Worm (Caenorhabditis elegans) whole organism, young adult: ENCODE data around the gene C49G7.7.

Experiments
- B0035.1 ChIP-seq: sonication (generic microtip); optimal IDR thresholded peaks from 2 replicates; lab custom pipeline; 2016; ENCODE audit warnings: missing genetic modification characterization, mild to moderate bottlenecking, missing compliant biosample characterization, missing genotype, missing genetic modification reagents
- B0336.3 ChIP-seq: fragments of 200-800 bp; sonication (Bioruptor generic); IDR thresholded peaks from 2 replicates; pipeline ENCODE4 v1.3.6; 2022; ENCODE audit warnings: missing genetic modification characterization, missing compliant biosample characterization
- C17E4.6 ChIP-seq: fragments of 200-800 bp; sonication (Bioruptor generic); IDR thresholded peaks from 2 replicates; pipeline ENCODE4 v1.3.6; 2022; ENCODE audit warnings: missing genetic modification reagents, missing genetic modification characterization, missing compliant biosample characterization
- D2030.7 ChIP-seq: fragments of 200-800 bp; sonication (Bioruptor generic); IDR thresholded peaks from 2 replicates; pipeline ENCODE4 v1.3.6; 2022; ENCODE audit warnings: missing genetic modification reagents, missing genetic modification characterization, missing compliant biosample characterization
- F37B4.10 ChIP-seq: fragments of 200-800 bp; sonication (Bioruptor generic); IDR thresholded peaks from 2 replicates; pipeline ENCODE4 v1.3.6; 2022; ENCODE audit warnings: missing genetic modification characterization, missing compliant biosample characterization
- F39B2.1 ChIP-seq: fragments of 200-800 bp; sonication (Bioruptor generic); IDR thresholded peaks from 2 replicates; pipeline ENCODE4 v1.3.6; 2022; ENCODE audit warnings: missing genetic modification reagents, missing genetic modification characterization, missing compliant biosample characterization
- F57A8.1 ChIP-seq: fragments of 200-800 bp; sonication (Bioruptor generic); optimal IDR thresholded peaks from 2 replicates; lab custom pipeline; 2018; ENCODE audit warnings: mild to moderate bottlenecking, missing genetic modification characterization, moderate library complexity, missing compliant biosample characterization
- K11D2.4 ChIP-seq: fragments of 200-800 bp; sonication (Bioruptor generic); IDR thresholded peaks from 2 replicates; pipeline ENCODE4 v1.3.6; 2022; ENCODE audit warnings: missing genetic modification reagents, missing genetic modification characterization, missing compliant biosample characterization
- K12H6.12 ChIP-seq: fragments of 200-800 bp; sonication (Bioruptor generic); optimal IDR thresholded peaks from 2 replicates; lab custom pipeline; 2018; ENCODE audit warnings: mild to moderate bottlenecking, missing genetic modification characterization, missing compliant biosample characterization
- T26A5.8 ChIP-seq: sonication (generic microtip); optimal IDR thresholded peaks from 2 replicates; lab custom pipeline; 2016; ENCODE audit warnings: missing genetic modification characterization, missing compliant biosample characterization
- Y53F4B.3 ChIP-seq: fragments of 200-800 bp; sonication (Bioruptor generic); IDR thresholded peaks from 2 replicates; pipeline ENCODE4 v1.3.6; 2022; ENCODE audit warnings: missing genetic modification reagents, missing genetic modification characterization, missing compliant biosample characterization
- Y53G8AR.9 ChIP-seq: fragments of 200-800 bp; sonication (Bioruptor generic); conservative IDR thresholded peaks from 2 replicates; pipeline ENCODE4 v1.3.6; 2022; ENCODE audit warnings: missing genetic modification reagents, missing genetic modification characterization, missing compliant biosample characterization
- Y79H2A.3 ChIP-seq: fragments of 200-800 bp; sonication (Bioruptor generic); conservative IDR thresholded peaks from 2 replicates; pipeline ENCODE4 v1.3.6; 2022; ENCODE audit warnings: missing genetic modification reagents, missing genetic modification characterization, missing compliant biosample characterization
- ZK185.1 ChIP-seq: sonication (generic microtip); optimal IDR thresholded peaks from 2 replicates; lab custom pipeline; 2016; ENCODE audit warnings: mild to moderate bottlenecking, missing genetic modification characterization, missing compliant biosample characterization; ENCODE audit not compliant: poor library complexity, severe bottlenecking
- ama-1 ChIP-seq, 3 experiments: fragments of 150-350 bp in 1 of 3; sonication (generic microtip) in 2 of 3; optimal IDR thresholded peaks; 2 replicates each; lab custom pipeline; 2014 to 2018; ENCODE audit warnings: missing biosample characterization in 2 of 3, missing genetic modification characterization in 2 of 3, missing genetic modification reagents in 2 of 3
- attf-3 ChIP-seq: fragments of 200-800 bp; sonication (Bioruptor generic); conservative IDR thresholded peaks from 2 replicates; pipeline ENCODE4 v1.3.6; 2022; ENCODE audit warnings: missing genetic modification reagents, missing genetic modification characterization, missing compliant biosample characterization
- attf-5 ChIP-seq: fragments of 200-800 bp; sonication (Bioruptor generic); optimal IDR thresholded peaks from 2 replicates; lab custom pipeline; 2018; ENCODE audit warnings: mild to moderate bottlenecking, missing genetic modification characterization, missing compliant biosample characterization
- attf-6 ChIP-seq: fragments of 200-800 bp; sonication (Bioruptor generic); IDR thresholded peaks from 2 replicates; pipeline ENCODE4 v1.3.6; 2022; ENCODE audit warnings: missing genetic modification reagents, missing genetic modification characterization, missing compliant biosample characterization
- cebp-1 ChIP-seq, 2 experiments: fragments of 200-800 bp in 1 of 2; sonication (Bioruptor generic) in 1 of 2; sonication (generic microtip) in 1 of 2; IDR thresholded peaks in 1 of 2; optimal IDR thresholded peaks in 1 of 2; 2 replicates each; pipeline versions ENCODE4 v1.3.6 to Lab custom; 2017 to 2022; ENCODE audit warnings: missing compliant biosample characterization in 2 of 2, missing genetic modification characterization in 2 of 2, mild to moderate bottlenecking in 1 of 2, missing genetic modification reagents in 1 of 2, moderate library complexity in 1 of 2
- chd-7 ChIP-seq: sonication (generic microtip); optimal IDR thresholded peaks from 2 replicates; lab custom pipeline; 2016; ENCODE audit warnings: mild to moderate bottlenecking, missing genetic modification characterization, moderate library complexity, missing compliant biosample characterization
- dpl-1 ChIP-seq: fragments of 150-350 bp; optimal IDR thresholded peaks from 2 replicates; lab custom pipeline; 2014; ENCODE audit warnings: missing biosample characterization, missing genetic modification reagents, missing genetic modification characterization
- gei-17 ChIP-seq: fragments of 200-800 bp; sonication (Bioruptor generic); optimal IDR thresholded peaks from 2 replicates; lab custom pipeline; 2018; ENCODE audit warnings: mild to moderate bottlenecking, missing genetic modification characterization, missing compliant biosample characterization
- hmg-20 ChIP-seq: fragments of 200-800 bp; sonication (Bioruptor generic); IDR thresholded peaks from 2 replicates; pipeline ENCODE4 v1.3.6; 2022; ENCODE audit warnings: missing genetic modification reagents, missing genetic modification characterization, missing compliant biosample characterization
- lag-1 ChIP-seq: fragments of 200-800 bp; sonication (Bioruptor generic); IDR thresholded peaks from 2 replicates; pipeline ENCODE4 v1.3.6; 2022; ENCODE audit warnings: missing genetic modification reagents, missing genetic modification characterization, missing compliant biosample characterization
- let-526 ChIP-seq: fragments of 200-800 bp; sonication (Bioruptor generic); IDR thresholded peaks from 2 replicates; pipeline ENCODE4 v1.3.6; 2022; ENCODE audit warnings: missing genetic modification reagents, missing genetic modification characterization, missing compliant biosample characterization
- lin-40 ChIP-seq: sonication (generic microtip); optimal IDR thresholded peaks from 2 replicates; lab custom pipeline; 2016; ENCODE audit warnings: missing genetic modification characterization, mild to moderate bottlenecking, missing compliant biosample characterization, missing genotype, missing genetic modification reagents
- lin-54 ChIP-seq: fragments of 200-800 bp; sonication (Bioruptor generic); optimal IDR thresholded peaks from 2 replicates; lab custom pipeline; 2018; ENCODE audit warnings: mild to moderate bottlenecking, missing genetic modification characterization, missing compliant biosample characterization
- madf-10 ChIP-seq: sonication (generic microtip); optimal IDR thresholded peaks from 2 replicates; lab custom pipeline; 2016; ENCODE audit warnings: mild to moderate bottlenecking, missing genetic modification characterization, missing compliant biosample characterization
- madf-3 ChIP-seq: fragments of 200-800 bp; sonication (Bioruptor generic); IDR thresholded peaks from 2 replicates; pipeline ENCODE4 v1.3.6; 2022; ENCODE audit warnings: missing genetic modification reagents, missing genetic modification characterization, missing compliant biosample characterization
- mes-4 ChIP-seq: sonication (generic microtip); optimal IDR thresholded peaks from 2 replicates; lab custom pipeline; 2016; ENCODE audit warnings: missing genotype, missing genetic modification characterization, missing compliant biosample characterization
- nhr-90 ChIP-seq: sonication (generic microtip); optimal IDR thresholded peaks from 2 replicates; lab custom pipeline; 2016; ENCODE audit warnings: missing genotype, mild to moderate bottlenecking, missing genetic modification characterization, missing compliant biosample characterization
- pha-4 ChIP-seq: fragments of 150-350 bp; sonication (generic microtip); optimal IDR thresholded peaks from 2 replicates; lab custom pipeline; 2014; ENCODE audit warnings: missing biosample characterization, missing genetic modification reagents, missing genetic modification characterization
- rcor-1 ChIP-seq: fragments of 200-800 bp; sonication (Bioruptor generic); IDR thresholded peaks from 2 replicates; pipeline ENCODE4 v1.3.6; 2022; ENCODE audit warnings: missing genetic modification reagents, missing genetic modification characterization, missing compliant biosample characterization
- rpc-1 ChIP-seq, 2 experiments: fragments of 150-350 bp in 1 of 2; sonication (generic microtip) in 1 of 2; optimal IDR thresholded peaks; 2 replicates each; lab custom pipeline; 2014 to 2018; ENCODE audit warnings: missing biosample characterization in 1 of 2, missing genetic modification characterization in 1 of 2, missing genetic modification reagents in 1 of 2, missing genotype in 1 of 2
- snpc-3.4 ChIP-seq: sonication (generic microtip); optimal IDR thresholded peaks from 2 replicates; lab custom pipeline; 2017; ENCODE audit warnings: missing genetic modification characterization, mild to moderate bottlenecking, missing compliant biosample characterization, antibody characterized with exemption, moderate library complexity, missing genotype, missing genetic modification reagents
- somi-1 ChIP-seq: fragments of 200-800 bp; sonication (Bioruptor generic); optimal IDR thresholded peaks from 2 replicates; lab custom pipeline; 2018; ENCODE audit warnings: mild to moderate bottlenecking, missing genetic modification characterization, missing compliant biosample characterization
- unc-62 ChIP-seq: fragments of 150-350 bp; optimal IDR thresholded peaks from 2 replicates; lab custom pipeline; 2014; ENCODE audit warnings: missing biosample characterization, missing genetic modification reagents, missing genetic modification characterization
- ztf-18 ChIP-seq: sonication (generic microtip); optimal IDR thresholded peaks from 2 replicates; lab custom pipeline; 2016; ENCODE audit warnings: missing genotype, mild to moderate bottlenecking, missing genetic modification characterization, missing compliant biosample characterization
- ztf-22 ChIP-seq: fragments of 200-800 bp; sonication (Bioruptor generic); optimal IDR thresholded peaks from 2 replicates; lab custom pipeline; 2018; ENCODE audit warnings: mild to moderate bottlenecking, missing genetic modification characterization, moderate library complexity, missing compliant biosample characterization
- ztf-6 ChIP-seq: fragments of 200-800 bp; sonication (Bioruptor generic); IDR thresholded peaks from 2 replicates; pipeline ENCODE4 v1.3.6; 2022; ENCODE audit warnings: missing genetic modification reagents, missing genetic modification characterization, missing compliant biosample characterization

Gene C49G7.7

ce11 chrV:4034303-4034702, at the start of gene C49G7.7:
TSS of gene C49G7.7 (plus strand) at chrV:4034476.
- TF ChIP-seq D2030.7 (no peak), cebp-1 (GFP tag; IDR thresholded peaks at IDR 0.05; lab: Robert Waterston, UW) (peak; percentile 19; the same call in 1 of the 2 replicates), cebp-1 (tag; optimal IDR thresholded peaks at IDR 0.05; lab: Kevin White, UChicago) (peak; percentile 87), rcor-1 (GFP tag; lab: Robert Waterston, UW) (no peak)

ce11 chrV:3985104-3985503, 49.2 kb upstream of the C49G7.7 start:
- no peak for TF ChIP-seq somi-1
- no peak for TF ChIP-seq B0035.1 (tag; lab: Kevin White, UChicago)
- TF ChIP-seq T26A5.8 (tag; lab: Kevin White, UChicago) = no peak
- no peak for TF ChIP-seq dpl-1
- TF ChIP-seq pha-4 = no peak
- no peak for TF ChIP-seq C17E4.6 (GFP tag; lab: Robert Waterston, UW)
- no peak for TF ChIP-seq mes-4 (tag; lab: Kevin White, UChicago)
- no peak for TF ChIP-seq unc-62 (GFP tag; lab: Kevin White, UChicago)
- TF ChIP-seq lin-54 (GFP tag; lab: Kevin White, UChicago) = no peak
- no peak for TF ChIP-seq lin-40 (tag; lab: Kevin White, UChicago)
- no peak for TF ChIP-seq Y53G8AR.9 (GFP tag; lab: Robert Waterston, UW)
- TF ChIP-seq F37B4.10 (GFP tag; lab: Robert Waterston, UW) = no peak
- no peak for TF ChIP-seq madf-3 (GFP tag; lab: Robert Waterston, UW)
- TF ChIP-seq B0336.3 = no peak
- TF ChIP-seq cebp-1 (GFP tag; IDR thresholded peaks at IDR 0.05; lab: Robert Waterston, UW) = no peak
- TF ChIP-seq cebp-1 (tag; optimal IDR thresholded peaks at IDR 0.05; lab: Kevin White, UChicago) = no peak
- TF ChIP-seq Y53F4B.3 (GFP tag; lab: Robert Waterston, UW) = no peak
- TF ChIP-seq attf-3 (GFP tag; lab: Robert Waterston, UW) = no peak
- TF ChIP-seq nhr-90 (tag; lab: Kevin White, UChicago) = no peak
- no peak for TF ChIP-seq ztf-22 (GFP tag; lab: Kevin White, UChicago)
- no peak for TF ChIP-seq ZK185.1 (tag; lab: Kevin White, UChicago)

- TF ChIP-seq attf-6 (GFP tag; lab: Robert Waterston, UW) (no peak), ama-1 (optimal IDR thresholded peaks at IDR 0.05; lab: Kevin White, UChicago) (peak; percentile 39), ama-1 (GFP tag; optimal IDR thresholded peaks at IDR 0.05; lab: Kevin White, UChicago) (no peak)
Measured at ce11 chrV:3987616-3988015, 46.7 kb upstream of the C49G7.7 start, which contains the start of gene nlp-28. TSS of gene nlp-28 (plus strand) at chrV:3987900.

DNA sequence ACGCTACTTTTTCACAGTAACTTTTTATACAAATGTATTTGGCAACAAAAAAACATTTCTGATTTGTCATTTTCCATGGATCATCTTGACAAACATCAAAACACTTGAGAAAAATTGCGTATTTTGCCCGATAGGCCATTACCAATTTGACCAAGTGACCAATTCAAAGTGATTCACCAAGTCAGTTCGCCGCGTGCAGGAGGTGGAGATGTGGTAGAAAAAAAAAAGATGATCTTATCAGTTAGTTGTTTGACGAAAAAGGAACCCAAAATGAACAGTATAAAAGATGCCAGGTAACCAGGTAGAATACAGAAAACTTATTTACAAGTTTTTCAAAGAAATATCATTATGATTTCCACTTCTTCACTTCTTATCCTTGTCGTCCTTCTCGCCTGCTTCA, 45.2 kb upstream of the C49G7.7 start, which contains the start of gene nlp-27:
TSS of gene nlp-27 (plus strand) at position 309 of the 400 bp plus-strand sequence.
- TF ChIP-seq snpc-3.4 (tag; lab: Kevin White, UChicago) = no peak
- TF ChIP-seq pha-4 = no peak
- TF ChIP-seq hmg-20 = no peak

- no peak for TF ChIP-seq ztf-6 (GFP tag; lab: Robert Waterston, UW)
- TF ChIP-seq ztf-18 (tag; lab: Kevin White, UChicago) = no peak
- TF ChIP-seq chd-7 = no peak
- TF ChIP-seq B0035.1 (tag; lab: Kevin White, UChicago) = no peak
- no peak for TF ChIP-seq rpc-1 (optimal IDR thresholded peaks at IDR 0.05; lab: Kevin White, UChicago)
- TF ChIP-seq rpc-1 (tag; optimal IDR thresholded peaks at IDR 0.05; lab: Kevin White, UChicago) = no peak
- no peak for TF ChIP-seq madf-10 (tag; lab: Kevin White, UChicago)
- TF ChIP-seq attf-5 (GFP tag; lab: Kevin White, UChicago) = no peak
- no peak for TF ChIP-seq K12H6.12
- TF ChIP-seq K11D2.4 = no peak
- TF ChIP-seq F57A8.1 (GFP tag; lab: Kevin White, UChicago) = no peak
- no peak for TF ChIP-seq F39B2.1 (GFP tag; lab: Robert Waterston, UW)
- TF ChIP-seq Y79H2A.3 (GFP tag; lab: Robert Waterston, UW) = no peak
- no peak for TF ChIP-seq let-526
- TF ChIP-seq gei-17 (GFP tag; lab: Kevin White, UChicago) = no peak
- TF ChIP-seq lag-1 (GFP tag; lab: Robert Waterston, UW) = no peak
Measured at ce11 chrV:3992334-3992733, 41.9 kb upstream of the C49G7.7 start.
